Fruit fly (Drosophila melanogaster) whole organism, wandering third instar larva: Measurements from ENCODE around the gene Blimp-1.

Experiments used
- N ChIP-seq: fragments of >200 bp; optimal IDR thresholded peaks from 2 replicates; lab custom pipeline; 2018; ENCODE audit warnings: missing biosample characterization, missing external identifiers, missing genetic modification characterization
- OdsH ChIP-seq: fragments of 200-800 bp; sonication (Bioruptor generic); optimal IDR thresholded peaks from 2 replicates; lab custom pipeline; 2016; ENCODE audit warnings: missing biosample characterization, mild to moderate bottlenecking, missing genetic modification characterization
- foxo ChIP-seq, 2 experiments: fragments of 200-800 bp; sonication (Bioruptor generic); optimal IDR thresholded peaks; 2 replicates in 1 of 2; 3 replicates in 1 of 2; lab custom pipeline; 2016 to 2017; ENCODE audit warnings: missing biosample characterization in 2 of 2, missing genetic modification characterization in 2 of 2
- lola ChIP-seq: fragments of >200 bp; optimal IDR thresholded peaks from 2 replicates; lab custom pipeline; 2017; ENCODE audit warnings: missing biosample characterization, missing genetic modification characterization
- woc ChIP-seq: sonication (Bioruptor generic); optimal IDR thresholded peaks from 2 replicates; lab custom pipeline; 2016; ENCODE audit warnings: missing biosample characterization, mild to moderate bottlenecking, missing genetic modification characterization

DNA sequence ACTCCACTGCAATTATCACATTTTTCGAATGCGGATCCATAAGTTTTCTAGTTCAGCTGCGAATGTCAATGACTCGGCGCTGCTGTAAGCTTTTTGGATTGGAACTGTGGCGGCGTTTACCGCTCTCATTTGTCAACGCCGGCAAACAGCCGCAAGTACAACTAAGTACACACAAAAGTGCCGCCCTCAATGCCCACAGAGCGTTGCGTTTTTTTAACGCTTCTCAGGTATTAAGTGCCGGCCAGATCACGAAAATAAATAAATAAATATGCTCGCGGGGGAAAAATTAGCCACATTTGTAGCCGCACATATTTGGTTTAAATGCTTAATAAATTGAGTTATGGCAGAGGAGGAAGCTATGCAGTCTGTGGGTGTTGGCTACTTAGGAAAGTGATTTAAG lies 49.2 kb upstream of the Blimp-1 start:
- TF ChIP-seq OdsH (GFP tag; lab: Kevin White, UChicago): no peak
- no peak for TF ChIP-seq N (GFP tag; lab: Kevin White, UChicago)
- TF ChIP-seq lola (GFP tag; lab: Kevin White, UChicago): no peak
- no peak for TF ChIP-seq foxo (GFP tag; optimal IDR thresholded peaks at IDR 0.05; lab: Kevin White, UChicago)
- TF ChIP-seq woc (GFP tag; lab: Kevin White, UChicago): no peak
